Fruit fly (Drosophila melanogaster) whole organism, embryonic: Measurements from ENCODE around the gene CG10560.
A peak's percentile ranks its signal among the peaks of the same experiment; 100 is the strongest.

Experiments
- ATbp ChIP-seq: fragments of 200-800 bp; sonication (Bioruptor generic); optimal IDR thresholded peaks from 2 replicates; lab custom pipeline; 2017; ENCODE audit warnings: missing biosample characterization, mild to moderate bottlenecking, missing genetic modification characterization, missing genetic modification reagents
- Abd-B ChIP-seq: fragments of 200-800 bp; sonication (Bioruptor generic); optimal IDR thresholded peaks from 2 replicates; lab custom pipeline; 2018; ENCODE audit warnings: missing biosample characterization, mild to moderate bottlenecking, missing genetic modification characterization, moderate library complexity
- BEAF-32 ChIP-seq: fragments of 200-800 bp; sonication (Bioruptor generic); optimal IDR thresholded peaks from 3 replicates; lab custom pipeline; 2017; ENCODE audit warnings: missing biosample characterization, missing genetic modification characterization, mild to moderate bottlenecking, moderate library complexity, missing genetic modification reagents
- CG10979 ChIP-seq: fragments of 200-800 bp; sonication (Bioruptor generic); optimal IDR thresholded peaks from 2 replicates; lab custom pipeline; 2018; ENCODE audit warnings: missing biosample characterization, mild to moderate bottlenecking, missing genetic modification characterization, moderate library complexity
- CG12071 ChIP-seq: fragments of 200-800 bp; sonication (Bioruptor generic); optimal IDR thresholded peaks from 3 replicates; lab custom pipeline; 2018; ENCODE audit warnings: missing biosample characterization, mild to moderate bottlenecking, missing genetic modification characterization
- CG13296 ChIP-seq: fragments of 200-800 bp; sonication (Bioruptor generic); optimal IDR thresholded peaks from 3 replicates; lab custom pipeline; 2018; ENCODE audit warnings: missing biosample characterization, mild to moderate bottlenecking, missing genetic modification characterization
- CG13894 ChIP-seq: fragments of 200-800 bp; sonication (Bioruptor generic); optimal IDR thresholded peaks from 3 replicates; lab custom pipeline; 2018; ENCODE audit warnings: missing biosample characterization, mild to moderate bottlenecking, missing genetic modification characterization, moderate library complexity
- CG1602 ChIP-seq: fragments of 200-800 bp; sonication (Bioruptor generic); optimal IDR thresholded peaks from 3 replicates; lab custom pipeline; 2016; ENCODE audit warnings: missing biosample characterization, missing genetic modification characterization
- CG17186 ChIP-seq: fragments of 200-800 bp; sonication (Bioruptor generic); optimal IDR thresholded peaks from 3 replicates; lab custom pipeline; 2017; ENCODE audit warnings: missing biosample characterization, missing genetic modification reagents, missing genetic modification characterization
- CG18619 ChIP-seq: fragments of 200-800 bp; sonication (Bioruptor generic); optimal IDR thresholded peaks from 3 replicates; lab custom pipeline; 2017; ENCODE audit warnings: missing biosample characterization, mild to moderate bottlenecking, missing genetic modification characterization
- CG18764 ChIP-seq: fragments of 200-800 bp; sonication (Bioruptor generic); optimal IDR thresholded peaks from 3 replicates; lab custom pipeline; 2016; ENCODE audit warnings: missing biosample characterization, missing genetic modification characterization
- CG3726 ChIP-seq: fragments of 200-800 bp; sonication (Bioruptor generic); IDR thresholded peaks from 3 replicates; pipeline ENCODE4, ENCODE4 v1.3.6; 2022; ENCODE audit warnings: missing biosample characterization, missing genetic modification characterization
- CG3838 ChIP-seq: fragments of 200-800 bp; sonication (Bioruptor generic); optimal IDR thresholded peaks from 3 replicates; lab custom pipeline; 2016; ENCODE audit warnings: missing biosample characterization, missing genetic modification characterization
- CG43689 ChIP-seq: fragments of 200-800 bp; sonication (Bioruptor generic); IDR thresholded peaks from 2 replicates; pipeline ENCODE4 v1.3.6; 2022; ENCODE audit warnings: missing biosample characterization, missing genetic modification characterization
- CG5953 ChIP-seq: fragments of 200-800 bp; sonication (Bioruptor generic); IDR thresholded peaks from 2 replicates; pipeline ENCODE4 v1.3.6; 2022; ENCODE audit warnings: missing biosample characterization, missing genetic modification characterization
- CG7271 ChIP-seq: fragments of 200-800 bp; sonication (Bioruptor generic); optimal IDR thresholded peaks from 2 replicates; lab custom pipeline; 2018; ENCODE audit warnings: missing biosample characterization, mild to moderate bottlenecking, missing genetic modification characterization, moderate library complexity
- CG7928 ChIP-seq: fragments of 200-800 bp; sonication (Bioruptor generic); optimal IDR thresholded peaks from 2 replicates; lab custom pipeline; 2017; ENCODE audit warnings: missing biosample characterization, mild to moderate bottlenecking, missing genetic modification characterization
- CG7987 ChIP-seq: fragments of 200-800 bp; sonication (Bioruptor generic); optimal IDR thresholded peaks from 2 replicates; lab custom pipeline; 2018; ENCODE audit warnings: missing biosample characterization, mild to moderate bottlenecking, missing genetic modification characterization, moderate library complexity
- CG9609 ChIP-seq: fragments of 200-800 bp; sonication (Bioruptor generic); optimal IDR thresholded peaks from 3 replicates; lab custom pipeline; 2016; ENCODE audit warnings: missing biosample characterization, missing genetic modification characterization
- Camta ChIP-seq: fragments of 200-800 bp; sonication (Bioruptor generic); optimal IDR thresholded peaks from 2 replicates; lab custom pipeline; 2016; ENCODE audit warnings: missing biosample characterization, missing genetic modification characterization
- D19A ChIP-seq: fragments of 200-800 bp; optimal IDR thresholded peaks from 3 replicates; lab custom pipeline; 2019; ENCODE audit warnings: missing biosample characterization, mild to moderate bottlenecking, missing genetic modification characterization, moderate library complexity
- D19B ChIP-seq: fragments of 200-800 bp; sonication (Bioruptor generic); optimal IDR thresholded peaks from 2 replicates; lab custom pipeline; 2017; ENCODE audit warnings: missing biosample characterization, mild to moderate bottlenecking, missing genetic modification characterization
- Dip3 ChIP-seq: fragments of 200-800 bp; sonication (Bioruptor generic); optimal IDR thresholded peaks from 3 replicates; lab custom pipeline; 2016; ENCODE audit warnings: missing biosample characterization, missing genetic modification characterization
- Gsc ChIP-seq: fragments of 200-800 bp; sonication (Bioruptor generic); IDR thresholded peaks from 2 replicates; pipeline ENCODE4 v1.3.6; 2022; ENCODE audit warnings: missing biosample characterization, missing genetic modification characterization
- H15 ChIP-seq: fragments of 200-800 bp; sonication (Bioruptor generic); IDR thresholded peaks from 3 replicates; pipeline ENCODE4 v1.3.6; 2022; ENCODE audit warnings: missing biosample characterization, missing genetic modification characterization
- Mad ChIP-seq: fragments of 200-800 bp; sonication (Bioruptor generic); optimal IDR thresholded peaks from 2 replicates; lab custom pipeline; 2016; ENCODE audit warnings: missing biosample characterization, missing genetic modification characterization
- Mes4 ChIP-seq: fragments of 200-800 bp; sonication (Bioruptor generic); optimal IDR thresholded peaks from 2 replicates; lab custom pipeline; 2016; ENCODE audit warnings: missing biosample characterization, missing genetic modification characterization
- NFAT ChIP-seq: fragments of 200-800 bp; sonication (Bioruptor generic); IDR thresholded peaks from 2 replicates; pipeline ENCODE4 v1.3.6; 2022; ENCODE audit warnings: missing biosample characterization, missing genetic modification characterization
- ac ChIP-seq: fragments of 200-800 bp; sonication (Bioruptor generic); optimal IDR thresholded peaks from 3 replicates; lab custom pipeline; 2017; ENCODE audit warnings: missing biosample characterization, mild to moderate bottlenecking, missing genetic modification characterization
- ap ChIP-seq: fragments of 200-800 bp; sonication (Bioruptor generic); IDR thresholded peaks from 2 replicates; pipeline ENCODE4 v1.3.6; 2022; ENCODE audit warnings: missing biosample characterization, missing genetic modification characterization
- chm ChIP-seq: fragments of 200-800 bp; sonication (Bioruptor generic); IDR thresholded peaks from 2 replicates; pipeline ENCODE4 v1.3.6; 2022; ENCODE audit warnings: missing biosample characterization, missing genetic modification characterization
- danr ChIP-seq: fragments of 200-800 bp; sonication (Bioruptor generic); IDR thresholded peaks from 2 replicates; pipeline ENCODE4 v1.3.6; 2022; ENCODE audit warnings: missing biosample characterization, missing genetic modification characterization
- dimm ChIP-seq: fragments of 200-800 bp; sonication (Bioruptor generic); IDR thresholded peaks from 2 replicates; pipeline ENCODE4 v1.3.6; 2022; ENCODE audit warnings: missing biosample characterization, missing genetic modification characterization
- dmrt11E ChIP-seq: fragments of 200-800 bp; sonication (Bioruptor generic); optimal IDR thresholded peaks from 3 replicates; lab custom pipeline; 2018; ENCODE audit warnings: missing biosample characterization, mild to moderate bottlenecking, missing genetic modification characterization, moderate library complexity
- esg ChIP-seq: fragments of 200-800 bp; sonication (Bioruptor generic); conservative IDR thresholded peaks from 2 replicates; pipeline ENCODE4 v1.3.6; 2022; ENCODE audit warnings: missing biosample characterization, missing genetic modification characterization
- fd102C ChIP-seq: fragments of 200-800 bp; sonication (Bioruptor generic); optimal IDR thresholded peaks from 2 replicates; lab custom pipeline; 2018; ENCODE audit warnings: missing biosample characterization, mild to moderate bottlenecking, missing genetic modification characterization, moderate library complexity
- fru ChIP-seq: fragments of >200 bp; optimal IDR thresholded peaks from 2 replicates; lab custom pipeline; 2017
- ftz-f1 ChIP-seq: fragments of 200-800 bp; sonication (Bioruptor generic); optimal IDR thresholded peaks from 2 replicates; lab custom pipeline; 2016; ENCODE audit warnings: missing biosample characterization, missing genetic modification characterization
- fu2 ChIP-seq: fragments of 200-800 bp; sonication (Bioruptor generic); optimal IDR thresholded peaks from 2 replicates; lab custom pipeline; 2016; ENCODE audit warnings: missing biosample characterization, missing genetic modification characterization
- gce ChIP-seq: fragments of 200-800 bp; sonication (Bioruptor generic); IDR thresholded peaks from 3 replicates; pipeline ENCODE4 v1.3.6; 2022; ENCODE audit warnings: missing biosample characterization, missing genetic modification characterization
- hbn ChIP-seq: fragments of 200-800 bp; sonication (Bioruptor generic); IDR thresholded peaks from 2 replicates; pipeline ENCODE4 v1.3.6; 2022; ENCODE audit warnings: missing biosample characterization, missing genetic modification characterization; ENCODE audit not compliant: partially characterized antibody
- inv ChIP-seq: fragments of 200-800 bp; sonication (Bioruptor generic); IDR thresholded peaks from 2 replicates; pipeline ENCODE4 v1.3.6; 2022; ENCODE audit warnings: missing biosample characterization, missing genetic modification characterization; ENCODE audit not compliant: partially characterized antibody
- jumu ChIP-seq: fragments of 200-800 bp; sonication (Bioruptor generic); optimal IDR thresholded peaks from 3 replicates; lab custom pipeline; 2016; ENCODE audit warnings: missing biosample characterization, missing genetic modification characterization
- lmd ChIP-seq: fragments of 200-800 bp; sonication (Bioruptor generic); IDR thresholded peaks from 2 replicates; pipeline ENCODE4 v1.3.6; 2022; ENCODE audit warnings: missing biosample characterization, missing genetic modification characterization
- onecut ChIP-seq: fragments of 200-800 bp; sonication (Bioruptor generic); IDR thresholded peaks from 2 replicates; pipeline ENCODE4 v1.3.6; 2022; ENCODE audit warnings: missing biosample characterization, missing genetic modification characterization
- pb ChIP-seq: fragments of 200-800 bp; sonication (Bioruptor generic); optimal IDR thresholded peaks from 3 replicates; lab custom pipeline; 2016; ENCODE audit warnings: missing biosample characterization, missing genetic modification characterization
- pho ChIP-seq: fragments of 200-800 bp; sonication (Bioruptor generic); optimal IDR thresholded peaks from 2 replicates; lab custom pipeline; 2016; ENCODE audit warnings: missing biosample characterization, missing genetic modification characterization
- sc ChIP-seq, 3 experiments: fragments of >200 bp in 2 of 3; fragments of 200-800 bp in 1 of 3; sonication (Bioruptor generic) in 1 of 3; optimal IDR thresholded peaks; 2 replicates in 2 of 3; 3 replicates in 1 of 3; lab custom pipeline; 2017; ENCODE audit warnings: mild to moderate bottlenecking in 1 of 3, missing biosample characterization in 1 of 3, missing genetic modification characterization in 1 of 3, missing genetic modification reagents in 1 of 3
- schlank ChIP-seq: fragments of 200-800 bp; sonication (Bioruptor generic); optimal IDR thresholded peaks from 2 replicates; lab custom pipeline; 2018; ENCODE audit warnings: missing biosample characterization, mild to moderate bottlenecking, missing genetic modification characterization
- slbo ChIP-seq: fragments of 200-800 bp; sonication (Bioruptor generic); IDR thresholded peaks from 2 replicates; pipeline ENCODE4 v1.3.6; 2022; ENCODE audit warnings: missing biosample characterization, missing genetic modification characterization
- tin ChIP-seq: fragments of 200-800 bp; sonication (Bioruptor generic); optimal IDR thresholded peaks from 3 replicates; lab custom pipeline; 2016; ENCODE audit warnings: missing biosample characterization, missing genetic modification characterization
- toy ChIP-seq: fragments of 200-800 bp; sonication (Bioruptor generic); IDR thresholded peaks from 2 replicates; pipeline ENCODE4 v1.3.6; 2022; ENCODE audit warnings: missing biosample characterization, missing genetic modification characterization
- zf30C ChIP-seq: fragments of 200-800 bp; sonication (Bioruptor generic); optimal IDR thresholded peaks from 3 replicates; lab custom pipeline; 2018; ENCODE audit warnings: missing biosample characterization, mild to moderate bottlenecking, missing genetic modification characterization

The CG10560 gene

dm6 chr3R:25281165-25281564 lies 38.7 kb downstream of the CG10560 start, which contains the start of gene CG11892 (continued):
- TF ChIP-seq CG5953 (GFP tag; lab: Robert Waterston, UW) (no peak), fu2 (GFP tag; lab: Kevin White, UChicago) (no peak), gce (GFP tag; lab: Robert Waterston, UW) (no peak), CG18764 (GFP tag; lab: Kevin White, UChicago) (no peak), dimm (GFP tag; lab: Robert Waterston, UW) (no peak), Camta (no peak), Mes4 (GFP tag; lab: Kevin White, UChicago) (no peak), slbo (GFP tag; lab: Robert Waterston, UW) (no peak), zf30C (GFP tag; lab: Kevin White, UChicago) (no peak), CG1602 (no peak), Abd-B (no peak), sc (optimal IDR thresholded peaks at IDR 0.05; lab: Kevin White, UChicago) (no peak), sc (GFP tag; optimal IDR thresholded peaks at IDR 0.05; lab: Kevin White, UChicago) (no peak), pho (GFP tag; lab: Kevin White, UChicago) (no peak), CG7987 (GFP tag; lab: Kevin White, UChicago) (peak; percentile 80), CG13894 (peak; percentile 68), pb (GFP tag; lab: Kevin White, UChicago) (no peak), jumu (GFP tag; lab: Kevin White, UChicago) (no peak), ATbp (GFP tag; lab: Kevin White, UChicago) (peak; percentile 82), CG17186 (GFP tag; lab: Kevin White, UChicago) (no peak), D19A (tag; lab: Kevin White, UChicago) (no peak), danr (GFP tag; lab: Robert Waterston, UW) (no peak), inv (no peak), D19B (no peak), Dip3 (GFP tag; lab: Kevin White, UChicago) (no peak), chm (GFP tag; lab: Robert Waterston, UW) (no peak), toy (no peak), ap (GFP tag; lab: Robert Waterston, UW) (no peak), onecut (no peak; the same call in 1 of the 2 replicates), CG18619 (GFP tag; lab: Kevin White, UChicago) (peak; percentile 46), CG10979 (no peak), Gsc (GFP tag; lab: Robert Waterston, UW) (no peak), hbn (GFP tag; lab: Robert Waterston, UW) (no peak), CG7271 (tag; lab: Kevin White, UChicago) (no peak), CG9609 (GFP tag; lab: Kevin White, UChicago) (no peak), NFAT (GFP tag; lab: Robert Waterston, UW) (no peak), Mad (GFP tag; lab: Kevin White, UChicago) (no peak), H15 (GFP tag; lab: Robert Waterston, UW) (no peak), CG3726 (GFP tag; lab: Robert Waterston, UW) (no peak), CG43689 (GFP tag; lab: Robert Waterston, UW) (no peak), CG3838 (GFP tag; lab: Kevin White, UChicago) (no peak), CG13296 (peak; percentile 76), tin (GFP tag; lab: Kevin White, UChicago) (no peak), CG12071 (GFP tag; lab: Kevin White, UChicago) (peak; percentile 81), fd102C (GFP tag; lab: Kevin White, UChicago) (no peak), ftz-f1 (GFP tag; lab: Kevin White, UChicago) (no peak), CG7928 (GFP tag; lab: Kevin White, UChicago) (peak; percentile 45), lmd (GFP tag; lab: Robert Waterston, UW) (no peak), BEAF-32 (no peak), schlank (tag; lab: Kevin White, UChicago) (peak; percentile 79), ac (GFP tag; lab: Kevin White, UChicago) (no peak), esg (GFP tag; lab: Robert Waterston, UW) (no peak), dmrt11E (tag; lab: Kevin White, UChicago) (no peak), fru (no peak)
